Worm (Caenorhabditis elegans): ENCODE results near the gene cup-4.
A peak's percentile ranks its signal among the peaks of the same experiment; 100 is the strongest.

The cup-4 gene

DNA sequence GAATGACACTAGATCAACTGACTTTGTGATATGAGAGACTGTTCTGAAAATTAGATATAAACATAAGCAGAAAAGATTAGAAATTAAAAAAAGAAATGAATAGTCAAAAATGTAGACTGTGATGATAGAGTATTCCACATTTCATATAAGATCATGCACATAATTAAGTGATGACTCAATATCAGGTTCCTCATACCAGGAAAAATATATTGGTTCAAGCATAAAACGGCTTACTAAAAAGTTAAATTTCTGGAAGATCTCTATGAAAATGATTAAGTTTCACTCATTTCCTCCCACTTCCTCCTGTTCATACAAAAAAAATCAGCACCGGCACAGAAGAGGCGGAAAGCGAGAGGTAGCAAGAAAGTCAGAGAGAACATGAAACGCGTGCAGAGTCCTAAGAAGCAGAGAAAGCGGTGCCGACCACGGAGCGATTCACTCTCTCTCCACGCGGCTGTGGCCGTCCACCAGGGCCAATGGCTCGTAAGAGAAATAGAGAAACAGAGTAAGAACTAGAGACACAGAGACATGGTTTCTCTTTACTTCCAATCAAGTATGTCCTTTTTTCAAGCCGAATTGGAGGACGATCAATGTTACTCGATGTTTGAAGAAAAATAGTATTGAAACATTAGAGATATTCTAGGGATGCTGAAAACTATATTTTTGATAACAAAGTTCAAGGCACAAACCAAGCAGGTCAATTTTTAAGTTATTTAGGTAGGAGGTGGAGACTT lies 25.5 kb downstream of the cup-4 start, which contains the start of the genes ZK688.5 and fahd-1 (continued):
- no peak for TF ChIP-seq nhr-27 (tag; optimal IDR thresholded peaks at IDR 0.05)
- no peak for TF ChIP-seq Y53F4B.3 (GFP tag; IDR thresholded peaks at IDR 0.05)
- TF ChIP-seq hlh-12 (tag; optimal IDR thresholded peaks at IDR 0.05), result no peak
- no peak for TF ChIP-seq egl-18 (GFP tag; IDR thresholded peaks at IDR 0.05)
- no peak for TF ChIP-seq ztf-25 (GFP tag; IDR thresholded peaks at IDR 0.05)
- TF ChIP-seq Y67H2A.10 (GFP tag; conservative IDR thresholded peaks at IDR 0.05), result no peak
- no peak for TF ChIP-seq mes-4 (tag; optimal IDR thresholded peaks at IDR 0.05)
- peak; percentile 7 for TF ChIP-seq lin-54 (GFP tag; optimal IDR thresholded peaks at IDR 0.05)
- TF ChIP-seq ceh-100 (GFP tag; IDR thresholded peaks at IDR 0.05), result no peak
- peak; percentile 66; the same call in 1 of the 2 replicates for TF ChIP-seq nfyb-1 (GFP tag; IDR thresholded peaks at IDR 0.05)
- TF ChIP-seq K11D2.4 (GFP tag; IDR thresholded peaks at IDR 0.05), result 0 out of 2 replicates have a peak, but pooled peaks have one; percentile 10
- no peak for TF ChIP-seq ztf-6 (GFP tag; IDR thresholded peaks at IDR 0.05)
- TF ChIP-seq cebp-1 (GFP tag; IDR thresholded peaks at IDR 0.05), result no peak
- TF ChIP-seq cebp-1 (tag; optimal IDR thresholded peaks at IDR 0.05), result peak; percentile 75
- TF ChIP-seq attf-5 (GFP tag; optimal IDR thresholded peaks at IDR 0.05), result peak; percentile 86
- peak; percentile 69 for TF ChIP-seq lin-40 (tag; optimal IDR thresholded peaks at IDR 0.05)
- TF ChIP-seq Y79H2A.3 (GFP tag; conservative IDR thresholded peaks at IDR 0.05), result no peak
- TF ChIP-seq madf-6 (GFP tag; IDR thresholded peaks at IDR 0.05), result peak; percentile 27; the same call in 1 of the 2 replicates
- TF ChIP-seq ceh-27 (GFP tag; optimal IDR thresholded peaks at IDR 0.05), result peak; percentile 44
- TF ChIP-seq lag-1 (GFP tag; IDR thresholded peaks at IDR 0.05), result no peak
- no peak for TF ChIP-seq die-1 (tag; optimal IDR thresholded peaks at IDR 0.05)
- TF ChIP-seq unc-62 (GFP tag; optimal IDR thresholded peaks at IDR 0.05), result peak; percentile 23
- TF ChIP-seq bed-1 (GFP tag; IDR thresholded peaks at IDR 0.05), result no peak
- peak; percentile 71 for TF ChIP-seq lsy-27 (tag; optimal IDR thresholded peaks at IDR 0.05; ENCODE audit: borderline replicate concordance, insufficient read depth)
- no peak for TF ChIP-seq lin-35 (GFP tag; optimal IDR thresholded peaks at IDR 0.05)
- TF ChIP-seq pha-4 (tag; optimal IDR thresholded peaks at IDR 0.05), result no peak
- no peak for TF ChIP-seq madf-3 (GFP tag; IDR thresholded peaks at IDR 0.05)
- no peak for TF ChIP-seq efl-1 (GFP tag; optimal IDR thresholded peaks at IDR 0.05)
- TF ChIP-seq B0261.1 (tag; optimal IDR thresholded peaks at IDR 0.05), result no peak
- no peak for TF ChIP-seq dpff-1 (tag; optimal IDR thresholded peaks at IDR 0.05)
- peak; percentile 45 for TF ChIP-seq tbp1 (GFP tag; optimal IDR thresholded peaks at IDR 0.05)
- TF ChIP-seq madf-8 (GFP tag; conservative IDR thresholded peaks at IDR 0.05), result no peak
- no peak for TF ChIP-seq cebp-2 (GFP tag; IDR thresholded peaks at IDR 0.05)
- no peak for TF ChIP-seq T26A5.8 (tag; optimal IDR thresholded peaks at IDR 0.05)
- no peak for TF ChIP-seq F57C9.4 (tag; optimal IDR thresholded peaks at IDR 0.05)
- TF ChIP-seq nfya-1 (tag; optimal IDR thresholded peaks at IDR 0.05; ENCODE audit: borderline replicate concordance, insufficient read depth), result no peak
- no peak for TF ChIP-seq aptf-3 (GFP tag; IDR thresholded peaks at IDR 0.05)
- no peak for TF ChIP-seq F33H1.4 (GFP tag; IDR thresholded peaks at IDR 0.05)
- no peak for TF ChIP-seq Y95B8A.8 (GFP tag; IDR thresholded peaks at IDR 0.05)
- TF ChIP-seq tlf-1 (GFP tag; optimal IDR thresholded peaks at IDR 0.05), result no peak
- TF ChIP-seq K12H6.12 (tag; optimal IDR thresholded peaks at IDR 0.05), result peak; percentile 34
- TF ChIP-seq F55B11.4 (tag; optimal IDR thresholded peaks at IDR 0.05; ENCODE audit: borderline replicate concordance, insufficient read depth), result no peak
- peak; percentile 14 for TF ChIP-seq madf-10 (tag; optimal IDR thresholded peaks at IDR 0.05)
- TF ChIP-seq rec-8 (tag; optimal IDR thresholded peaks at IDR 0.05), result no peak
- TF ChIP-seq hrde-1 (tag; optimal IDR thresholded peaks at IDR 0.05; ENCODE audit: borderline replicate concordance), result no peak
- peak; percentile 29 for TF ChIP-seq chd-7 (tag; optimal IDR thresholded peaks at IDR 0.05)
- TF ChIP-seq him-1 (tag; optimal IDR thresholded peaks at IDR 0.05), result no peak
